Fruit fly (Drosophila melanogaster): ENCODE data around the gene CG44270.

CG44270 gene

DNA sequence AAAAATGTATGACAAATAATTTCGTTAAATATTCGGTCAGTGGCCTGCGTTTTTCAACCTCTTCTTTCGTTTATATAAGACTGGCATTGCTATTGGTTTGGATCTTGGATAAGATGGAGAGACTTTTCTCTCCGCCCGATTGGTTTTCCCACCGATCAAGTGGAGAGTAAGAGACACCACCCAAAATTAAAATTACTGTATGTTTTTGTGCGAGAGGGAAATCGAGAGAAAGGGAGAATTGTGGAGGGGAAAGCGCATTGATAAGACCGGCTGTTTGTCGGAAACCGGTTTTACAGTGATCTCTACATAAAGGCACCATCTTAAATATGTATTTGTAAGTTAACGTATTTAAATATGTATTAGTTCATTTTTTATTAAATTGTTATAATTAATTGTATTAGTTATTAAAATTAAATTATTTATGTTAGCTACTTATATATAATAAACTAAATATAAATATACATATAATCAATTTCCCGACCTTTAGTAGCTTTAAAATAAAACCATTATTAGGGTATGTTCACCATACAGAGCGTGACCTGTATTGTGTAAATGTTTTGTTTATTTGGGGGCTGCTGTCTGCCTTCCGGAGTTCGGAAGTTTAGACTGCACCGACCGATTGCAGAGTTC, 36.3 kb upstream of the CG44270 start, which contains the start of gene CG34007:
Gene CG34007 (plus strand): TSS at position 608 of the 630 bp plus-strand sequence.
- TF ChIP-seq CG15710 (tag; optimal IDR thresholded peaks at IDR 0.05), result peak; percentile 29
- no peak for TF ChIP-seq CG12605 (GFP tag; IDR thresholded peaks at IDR 0.05)
- TF ChIP-seq Pif1B (GFP tag; optimal IDR thresholded peaks at IDR 0.05), result no peak
- TF ChIP-seq Pif1A (GFP tag; optimal IDR thresholded peaks at IDR 0.05), result no peak
- no peak for TF ChIP-seq CG32121 (GFP tag; IDR thresholded peaks at IDR 0.05)
- no peak for TF ChIP-seq fd96Ca (GFP tag; IDR thresholded peaks at IDR 0.05)
- TF ChIP-seq CG10348 (GFP tag; IDR thresholded peaks at IDR 0.05), result no peak
- no peak for TF ChIP-seq EcR (GFP tag; optimal IDR thresholded peaks at IDR 0.05)
- TF ChIP-seq CG9948 (tag; optimal IDR thresholded peaks at IDR 0.05), result peak; percentile 25
- peak; percentile 69 for TF ChIP-seq CG14655 (GFP tag; optimal IDR thresholded peaks at IDR 0.05)
- no peak for TF ChIP-seq gl (tag; optimal IDR thresholded peaks at IDR 0.05)
- no peak for TF ChIP-seq CG17806 (tag; optimal IDR thresholded peaks at IDR 0.05)
- no peak for TF ChIP-seq CG34367 (tag; optimal IDR thresholded peaks at IDR 0.05)
- no peak for TF ChIP-seq CG4496 (GFP tag; IDR thresholded peaks at IDR 0.05)
- no peak for TF ChIP-seq D1 (tag; optimal IDR thresholded peaks at IDR 0.05)
- TF ChIP-seq CG8159 (tag; optimal IDR thresholded peaks at IDR 0.05), result peak; percentile 23
- no peak for TF ChIP-seq CG13204 (GFP tag; optimal IDR thresholded peaks at IDR 0.05)
- peak; percentile 18; the same call in 1 of the 2 replicates for TF ChIP-seq Ets98B (GFP tag; IDR thresholded peaks at IDR 0.05)
- peak; percentile 47 for TF ChIP-seq CG8301 (tag; optimal IDR thresholded peaks at IDR 0.05)
- no peak for TF ChIP-seq rn (GFP tag; IDR thresholded peaks at IDR 0.05)
- TF ChIP-seq Snoo (tag; optimal IDR thresholded peaks at IDR 0.05), result no peak

DNA sequence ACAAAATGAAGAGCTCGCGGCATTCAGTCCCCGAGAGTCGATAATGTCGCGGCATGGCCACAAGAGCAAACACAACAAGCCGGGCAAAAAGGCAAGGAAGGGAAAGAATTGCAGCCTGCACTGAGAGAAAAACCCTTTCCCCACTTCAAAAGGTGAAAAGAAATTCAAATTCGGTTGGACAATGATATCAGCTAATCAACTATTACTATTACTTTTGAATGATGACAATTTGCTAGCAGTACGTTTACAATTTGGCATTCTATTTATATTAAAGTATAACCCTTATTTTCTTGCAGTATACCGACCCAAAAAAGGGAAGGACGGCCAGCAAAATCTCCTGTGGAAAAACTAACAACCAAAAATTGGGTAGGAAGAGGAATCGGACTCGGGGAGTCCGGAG, 3.8 kb upstream of the CG44270 start:
- TF ChIP-seq CG13204 (GFP tag; optimal IDR thresholded peaks at IDR 0.05) (no peak), Ets98B (GFP tag; IDR thresholded peaks at IDR 0.05) (no peak), CG9948 (tag; optimal IDR thresholded peaks at IDR 0.05) (no peak), Pif1A (GFP tag; optimal IDR thresholded peaks at IDR 0.05) (no peak), Snoo (tag; optimal IDR thresholded peaks at IDR 0.05) (no peak), gl (tag; optimal IDR thresholded peaks at IDR 0.05) (no peak), CG32121 (GFP tag; IDR thresholded peaks at IDR 0.05) (no peak), CG12605 (GFP tag; IDR thresholded peaks at IDR 0.05) (no peak), CG4496 (GFP tag; IDR thresholded peaks at IDR 0.05) (no peak), CG34367 (tag; optimal IDR thresholded peaks at IDR 0.05) (no peak), D1 (tag; optimal IDR thresholded peaks at IDR 0.05) (no peak), EcR (GFP tag; optimal IDR thresholded peaks at IDR 0.05) (no peak), CG15710 (tag; optimal IDR thresholded peaks at IDR 0.05) (no peak)

DNA sequence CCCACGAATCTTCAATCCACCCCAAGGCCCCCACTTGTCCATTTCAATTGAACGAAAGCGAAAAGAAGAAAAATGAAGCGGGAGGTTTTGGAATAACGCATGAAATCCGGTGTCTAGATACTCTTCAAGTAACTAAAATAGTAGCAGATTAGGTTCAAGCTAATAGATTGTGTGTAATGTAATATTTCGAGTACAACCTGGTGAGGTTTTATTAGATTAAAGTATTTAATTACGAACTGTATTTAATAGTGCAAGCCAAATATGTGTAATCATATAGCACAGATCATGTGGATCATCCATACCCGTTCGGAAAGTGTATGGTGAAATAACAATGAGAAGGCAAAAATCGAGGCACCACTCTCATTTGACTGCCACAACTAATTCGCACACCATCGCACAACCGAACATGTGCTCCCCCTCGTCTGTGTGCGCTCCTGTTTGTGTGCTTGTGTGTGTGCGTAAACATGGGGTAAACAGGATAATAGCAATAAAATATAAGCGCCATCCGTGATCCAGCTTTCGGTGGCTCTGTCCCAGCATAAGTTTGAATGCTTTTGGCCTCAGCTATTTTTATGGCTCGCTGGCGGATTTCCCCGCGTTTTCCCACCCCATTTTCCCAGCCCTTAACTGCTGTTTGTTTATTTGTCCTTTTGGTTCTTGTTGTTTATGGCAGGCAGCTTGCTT, 8.5 kb downstream of the CG44270 start:
- TF ChIP-seq CG17806 (tag; optimal IDR thresholded peaks at IDR 0.05) (no peak), CG34367 (tag; optimal IDR thresholded peaks at IDR 0.05) (no peak), CG4496 (GFP tag; IDR thresholded peaks at IDR 0.05) (no peak), Pif1A (GFP tag; optimal IDR thresholded peaks at IDR 0.05) (no peak), CG8301 (tag; optimal IDR thresholded peaks at IDR 0.05) (no peak), gl (tag; optimal IDR thresholded peaks at IDR 0.05) (no peak), CG15710 (tag; optimal IDR thresholded peaks at IDR 0.05) (no peak), CG32121 (GFP tag; IDR thresholded peaks at IDR 0.05) (no peak), Snoo (tag; optimal IDR thresholded peaks at IDR 0.05) (no peak), CG9948 (tag; optimal IDR thresholded peaks at IDR 0.05) (no peak), fd96Ca (GFP tag; IDR thresholded peaks at IDR 0.05) (no peak), CG13204 (GFP tag; optimal IDR thresholded peaks at IDR 0.05) (no peak), EcR (GFP tag; optimal IDR thresholded peaks at IDR 0.05) (no peak), D1 (tag; optimal IDR thresholded peaks at IDR 0.05) (no peak), CG14655 (GFP tag; optimal IDR thresholded peaks at IDR 0.05) (no peak), CG12605 (GFP tag; IDR thresholded peaks at IDR 0.05) (no peak), CG8159 (tag; optimal IDR thresholded peaks at IDR 0.05) (no peak), rn (GFP tag; IDR thresholded peaks at IDR 0.05) (no peak), Pif1B (GFP tag; optimal IDR thresholded peaks at IDR 0.05) (no peak), Ets98B (GFP tag; IDR thresholded peaks at IDR 0.05) (no peak)

DNA sequence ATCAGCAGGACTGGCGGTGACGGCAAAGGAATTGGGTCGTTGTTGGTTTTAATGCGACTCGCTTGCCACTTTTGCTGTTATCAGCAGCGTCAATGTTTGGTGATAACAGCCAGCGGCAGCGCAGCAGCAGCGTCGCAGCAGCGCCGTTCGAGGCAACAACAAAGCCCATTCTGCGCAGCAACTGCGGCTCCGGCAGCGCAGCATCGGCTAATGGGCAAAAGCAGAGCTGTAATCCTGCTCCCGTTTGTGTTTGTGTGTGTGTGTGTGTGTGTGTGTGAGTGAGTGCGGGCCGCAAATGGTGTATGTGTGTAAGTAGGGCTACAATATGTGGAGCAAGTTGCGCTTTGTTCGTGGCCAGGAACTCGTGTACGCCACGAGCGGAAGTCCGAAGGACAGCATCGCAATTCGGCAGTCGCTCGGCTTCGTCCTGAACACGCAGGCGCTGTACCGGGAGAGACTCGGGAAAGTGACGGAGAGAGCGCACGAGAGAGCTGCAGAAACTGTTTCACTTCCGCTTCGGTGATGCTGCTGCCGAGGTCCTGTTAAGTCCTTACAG, 30.3 kb downstream of the CG44270 start:
- TF ChIP-seq gl (tag; optimal IDR thresholded peaks at IDR 0.05) (no peak), CG14655 (GFP tag; optimal IDR thresholded peaks at IDR 0.05) (no peak), Pif1A (GFP tag; optimal IDR thresholded peaks at IDR 0.05) (no peak), CG8301 (tag; optimal IDR thresholded peaks at IDR 0.05) (no peak), Ets98B (GFP tag; IDR thresholded peaks at IDR 0.05) (no peak)

DNA sequence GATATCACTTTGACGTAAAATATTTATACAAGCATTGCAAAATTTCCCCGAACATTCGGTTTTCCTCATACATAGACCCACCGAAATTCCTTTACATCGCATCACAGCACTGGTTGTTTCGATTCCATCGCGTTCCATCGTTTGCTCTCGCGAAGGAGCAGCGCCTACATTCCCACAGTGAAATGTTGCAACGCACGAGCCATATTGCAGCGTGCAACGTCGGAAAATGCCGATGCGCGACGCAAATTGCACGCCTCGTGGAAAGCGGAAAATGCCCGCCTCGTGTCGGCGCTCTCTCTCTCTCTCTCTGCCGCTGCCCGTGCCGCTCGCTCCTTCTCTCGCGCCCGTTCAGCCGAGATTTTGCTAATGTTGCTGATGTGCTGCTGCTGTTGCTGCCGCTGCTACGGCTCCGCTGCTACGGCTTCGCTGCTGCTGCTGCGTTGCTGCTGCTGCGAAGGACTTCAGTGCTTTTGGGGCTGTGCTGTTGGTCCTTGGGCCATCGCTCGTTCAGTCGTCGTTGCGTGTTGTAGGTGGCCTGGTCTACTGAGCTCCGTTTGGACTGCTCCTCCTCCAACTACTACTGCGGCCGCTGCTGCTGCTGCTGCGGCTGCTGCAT, 31.0 kb downstream of the CG44270 start:
- TF ChIP-seq CG13204 (GFP tag; optimal IDR thresholded peaks at IDR 0.05) (peak; percentile 23), CG8301 (tag; optimal IDR thresholded peaks at IDR 0.05) (no peak), rn (GFP tag; IDR thresholded peaks at IDR 0.05) (no peak)

DNA sequence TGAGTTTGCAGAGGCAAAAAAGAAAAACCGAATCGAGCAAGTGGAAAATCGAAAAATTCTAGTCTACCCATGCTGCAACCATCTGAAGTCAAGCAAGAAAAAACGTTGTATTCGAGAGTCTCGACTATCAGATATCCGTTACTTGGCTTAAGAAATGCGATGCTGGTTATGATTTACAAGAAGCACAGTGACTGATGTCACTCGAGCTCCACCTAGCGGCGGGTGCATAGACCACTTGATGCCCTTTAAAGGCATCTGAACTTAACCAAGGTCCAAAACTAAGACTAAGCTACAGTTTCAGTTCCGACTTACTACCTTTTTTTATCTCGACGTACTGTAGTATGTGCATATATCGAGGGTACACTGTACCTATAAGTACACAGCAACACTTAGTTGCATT, 45.1 kb downstream of the CG44270 start:
- TF ChIP-seq D1 (tag; optimal IDR thresholded peaks at IDR 0.05), result no peak
- TF ChIP-seq CG17806 (tag; optimal IDR thresholded peaks at IDR 0.05), result no peak
- TF ChIP-seq Ets98B (GFP tag; IDR thresholded peaks at IDR 0.05), result no peak
- TF ChIP-seq rn (GFP tag; IDR thresholded peaks at IDR 0.05), result no peak
- TF ChIP-seq Pif1B (GFP tag; optimal IDR thresholded peaks at IDR 0.05), result no peak
- no peak for TF ChIP-seq CG9948 (tag; optimal IDR thresholded peaks at IDR 0.05)
- no peak for TF ChIP-seq CG13204 (GFP tag; optimal IDR thresholded peaks at IDR 0.05)
